Worm (Caenorhabditis elegans): ENCODE data around the gene B0285.6.

- TF ChIP-seq him-1 (tag; optimal IDR thresholded peaks at IDR 0.05) (no peak), dao-5 (tag; optimal IDR thresholded peaks at IDR 0.05) (no peak)
Measured at ce11 chrIII:4394496-4394895, 44.6 kb downstream of the B0285.6 start, which contains the start of gene R07E5.4.

All from whole organism, L4/young adult.